Worm (Caenorhabditis elegans) whole organism, mixed stage, embryonic: Measurements from ENCODE around the gene ZK180.7.

Source experiments
- M03D4.4 ChIP-seq: sonication (generic microtip); optimal IDR thresholded peaks from 2 replicates; lab custom pipeline; 2017; ENCODE audit warnings: mild to moderate bottlenecking, missing genetic modification characterization, missing compliant biosample characterization
- bed-3 ChIP-seq: fragments of 200-800 bp; sonication (Bioruptor generic); optimal IDR thresholded peaks from 3 replicates; lab custom pipeline; 2018; ENCODE audit warnings: mild to moderate bottlenecking, missing genetic modification characterization, moderate library complexity, missing compliant biosample characterization
- blmp-1 ChIP-seq: fragments of 150-350 bp; optimal IDR thresholded peaks from 2 replicates; lab custom pipeline; 2014; ENCODE audit warnings: missing biosample characterization, missing genetic modification characterization
- ceh-39 ChIP-seq: fragments of 150-350 bp; optimal IDR thresholded peaks from 2 replicates; lab custom pipeline; 2014; ENCODE audit warnings: missing biosample characterization, missing genetic modification characterization
- ceh-83 ChIP-seq: fragments of 200-800 bp; sonication (Bioruptor generic); optimal IDR thresholded peaks from 2 replicates; lab custom pipeline; 2018; ENCODE audit warnings: mild to moderate bottlenecking, missing genetic modification characterization, missing compliant biosample characterization
- ces-1 ChIP-seq: fragments of 150-350 bp; optimal IDR thresholded peaks from 2 replicates; lab custom pipeline; 2014; ENCODE audit warnings: missing biosample characterization, missing genetic modification reagents, missing genetic modification characterization
- cnd-1 ChIP-seq: fragments of 200-800 bp; sonication (Bioruptor generic); optimal IDR thresholded peaks from 2 replicates; lab custom pipeline; 2018; ENCODE audit warnings: mild to moderate bottlenecking, missing genetic modification characterization, missing compliant biosample characterization
- drap-1 ChIP-seq: fragments of 200-800 bp; sonication (Bioruptor generic); optimal IDR thresholded peaks from 3 replicates; lab custom pipeline; 2018; ENCODE audit warnings: mild to moderate bottlenecking, missing genetic modification characterization, missing compliant biosample characterization
- elt-1 ChIP-seq: sonication (generic microtip); optimal IDR thresholded peaks from 2 replicates; lab custom pipeline; 2017; ENCODE audit warnings: missing genetic modification characterization, mild to moderate bottlenecking, missing compliant biosample characterization, antibody characterized with exemption, moderate library complexity, borderline replicate concordance; ENCODE audit not compliant: insufficient read depth
- elt-3 ChIP-seq: fragments of 150-350 bp; optimal IDR thresholded peaks from 2 replicates; lab custom pipeline; 2014; ENCODE audit warnings: missing biosample characterization, missing genetic modification characterization
- flh-1 ChIP-seq: fragments of 200-800 bp; sonication (Bioruptor generic); optimal IDR thresholded peaks from 2 replicates; lab custom pipeline; 2018; ENCODE audit warnings: mild to moderate bottlenecking, missing genetic modification characterization, moderate library complexity, missing compliant biosample characterization
- ham-2 ChIP-seq: fragments of 200-800 bp; sonication (Bioruptor generic); optimal IDR thresholded peaks from 2 replicates; lab custom pipeline; 2018; ENCODE audit warnings: mild to moderate bottlenecking, missing genetic modification characterization, missing compliant biosample characterization
- hlh-1 ChIP-seq: fragments of 150-350 bp; optimal IDR thresholded peaks from 2 replicates; lab custom pipeline; 2014; ENCODE audit warnings: missing biosample characterization, missing genetic modification reagents, missing genetic modification characterization
- lin-13 ChIP-seq: fragments of 150-350 bp; optimal IDR thresholded peaks from 2 replicates; lab custom pipeline; 2014; ENCODE audit warnings: missing biosample characterization, missing genetic modification characterization
- lin-32 ChIP-seq: fragments of 200-800 bp; sonication (Bioruptor generic); optimal IDR thresholded peaks from 2 replicates; lab custom pipeline; 2018; ENCODE audit warnings: mild to moderate bottlenecking, missing genetic modification characterization, missing compliant biosample characterization
- lsy-2 ChIP-seq: fragments of 150-350 bp; optimal IDR thresholded peaks from 2 replicates; lab custom pipeline; 2014; ENCODE audit warnings: missing biosample characterization, missing genetic modification characterization
- mep-1 ChIP-seq: fragments of 150-350 bp; optimal IDR thresholded peaks from 2 replicates; lab custom pipeline; 2017; ENCODE audit warnings: missing biosample characterization, missing genetic modification reagents, missing genetic modification characterization, inconsistent platforms
- nhr-12 ChIP-seq: fragments of 150-350 bp; optimal IDR thresholded peaks from 2 replicates; lab custom pipeline; 2014; ENCODE audit warnings: missing biosample characterization, missing genetic modification characterization
- nhr-2 ChIP-seq: fragments of 150-350 bp; optimal IDR thresholded peaks from 2 replicates; lab custom pipeline; 2014; ENCODE audit warnings: missing biosample characterization, missing genetic modification characterization
- nhr-237 ChIP-seq: fragments of 150-350 bp; optimal IDR thresholded peaks from 2 replicates; lab custom pipeline; 2014; ENCODE audit warnings: missing biosample characterization, missing genetic modification characterization
- nhr-76 ChIP-seq: sonication (generic microtip); optimal IDR thresholded peaks from 2 replicates; lab custom pipeline; 2017; ENCODE audit warnings: missing biosample characterization, missing genetic modification characterization
- pha-4 ChIP-seq: fragments of 150-350 bp; optimal IDR thresholded peaks from 2 replicates; lab custom pipeline; 2018; ENCODE audit warnings: missing biosample characterization, missing genetic modification reagents, missing genetic modification characterization
- sem-2 ChIP-seq: fragments of 200-800 bp; sonication (Bioruptor generic); optimal IDR thresholded peaks from 2 replicates; lab custom pipeline; 2018; ENCODE audit warnings: mild to moderate bottlenecking, missing genetic modification characterization, missing compliant biosample characterization
- snpc-4 ChIP-seq: fragments of 150-350 bp; optimal IDR thresholded peaks from 2 replicates; lab custom pipeline; 2014; ENCODE audit warnings: missing biosample characterization, missing genetic modification characterization
- sptf-1 ChIP-seq: sonication (generic microtip); optimal IDR thresholded peaks from 2 replicates; lab custom pipeline; 2017; ENCODE audit warnings: mild to moderate bottlenecking, missing genetic modification characterization, moderate library complexity, missing compliant biosample characterization
- tbx-8 ChIP-seq: fragments of 200-800 bp; sonication (Bioruptor generic); optimal IDR thresholded peaks from 2 replicates; lab custom pipeline; 2018; ENCODE audit warnings: mild to moderate bottlenecking, missing genetic modification characterization, moderate library complexity, missing compliant biosample characterization
- unc-120 ChIP-seq: sonication (generic microtip); optimal IDR thresholded peaks from 2 replicates; lab custom pipeline; 2017; ENCODE audit warnings: missing genetic modification characterization, missing compliant biosample characterization; ENCODE audit not compliant: poor library complexity, severe bottlenecking
- unc-39 ChIP-seq: fragments of 150-350 bp; optimal IDR thresholded peaks from 2 replicates; lab custom pipeline; 2014; ENCODE audit warnings: missing biosample characterization, missing genetic modification characterization
- unc-62 ChIP-seq: fragments of 150-350 bp; optimal IDR thresholded peaks from 2 replicates; lab custom pipeline; 2014; ENCODE audit warnings: missing biosample characterization, missing genetic modification reagents, missing genetic modification characterization
- zip-8 ChIP-seq: fragments of 150-350 bp; optimal IDR thresholded peaks from 2 replicates; lab custom pipeline; 2014; ENCODE audit warnings: missing biosample characterization, missing genetic modification characterization

ZK180.7 gene

DNA sequence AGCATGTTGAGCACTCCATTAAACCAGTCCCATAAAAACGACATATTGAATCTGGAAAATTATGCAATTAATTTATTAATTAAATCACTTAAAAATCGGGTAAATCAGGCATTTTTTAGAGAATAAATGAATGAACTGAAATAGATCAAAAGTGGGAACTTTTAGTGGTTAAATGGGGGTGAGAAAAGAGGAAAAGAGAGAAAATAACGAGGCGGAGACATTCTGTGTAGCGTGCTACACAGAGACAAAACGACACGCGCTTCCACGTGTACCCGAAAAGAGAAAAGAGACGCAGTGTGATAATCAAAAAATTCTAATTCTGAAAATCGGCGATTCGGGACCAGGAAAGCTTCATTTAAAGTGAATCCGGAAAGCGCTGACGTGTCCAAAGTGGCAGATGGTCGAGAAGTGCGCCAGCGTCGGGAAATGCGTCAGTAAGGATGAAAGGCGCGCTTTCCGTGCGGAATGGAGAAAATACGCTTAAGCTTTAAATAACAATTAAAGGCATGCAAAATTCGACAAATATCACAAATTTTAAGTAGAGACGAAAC is 23.0 kb downstream of the ZK180.7 start, which contains the start of gene sar-1:
sar-1 (minus strand) TSS at position 51 of the 551 bp plus-strand sequence.
- TF ChIP-seq ceh-83 (no peak), unc-62 (GFP tag; lab: Kevin White, UChicago) (peak; percentile 32), unc-120 (tag; lab: Kevin White, UChicago) (peak; percentile 47), drap-1 (GFP tag; lab: Kevin White, UChicago) (peak; percentile 27), pha-4 (tag; lab: Kevin White, UChicago) (peak; percentile 69), cnd-1 (tag; lab: Kevin White, UChicago) (no peak), tbx-8 (GFP tag; lab: Kevin White, UChicago) (no peak), lin-13 (tag; lab: Kevin White, UChicago) (peak; percentile 63), ham-2 (no peak), hlh-1 (tag; lab: Kevin White, UChicago) (no peak), ceh-39 (tag; lab: Kevin White, UChicago) (no peak), mep-1 (tag; lab: Kevin White, UChicago) (peak; percentile 84), blmp-1 (no peak), unc-39 (tag; lab: Kevin White, UChicago) (no peak), lsy-2 (tag; lab: Kevin White, UChicago) (peak; percentile 14), zip-8 (tag; lab: Kevin White, UChicago) (no peak)

DNA sequence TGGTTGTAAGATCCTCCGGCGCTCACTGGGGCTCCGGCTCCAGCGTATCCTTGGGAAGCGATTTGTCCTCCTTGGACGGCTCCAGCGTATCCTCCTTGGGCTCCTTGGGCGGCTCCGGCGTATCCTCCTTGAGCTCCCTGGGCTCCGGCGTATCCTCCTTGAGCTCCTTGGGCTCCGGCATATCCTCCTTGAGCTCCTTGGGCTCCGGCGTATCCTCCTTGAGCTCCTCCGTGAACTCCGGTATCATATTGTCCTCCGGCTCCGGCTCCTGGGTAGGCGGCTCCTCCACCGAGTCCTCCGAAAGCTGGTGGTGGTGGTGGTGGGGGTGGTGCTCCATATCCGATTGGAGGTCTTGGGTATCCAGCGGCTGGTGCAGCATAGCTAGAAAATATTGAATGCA is 26.1 kb downstream of the ZK180.7 start:
- no peak for TF ChIP-seq ceh-39 (tag; lab: Kevin White, UChicago)
- no peak for TF ChIP-seq bed-3 (GFP tag; lab: Kevin White, UChicago)
- TF ChIP-seq ces-1 = no peak
- no peak for TF ChIP-seq nhr-2 (tag; lab: Kevin White, UChicago)

DNA sequence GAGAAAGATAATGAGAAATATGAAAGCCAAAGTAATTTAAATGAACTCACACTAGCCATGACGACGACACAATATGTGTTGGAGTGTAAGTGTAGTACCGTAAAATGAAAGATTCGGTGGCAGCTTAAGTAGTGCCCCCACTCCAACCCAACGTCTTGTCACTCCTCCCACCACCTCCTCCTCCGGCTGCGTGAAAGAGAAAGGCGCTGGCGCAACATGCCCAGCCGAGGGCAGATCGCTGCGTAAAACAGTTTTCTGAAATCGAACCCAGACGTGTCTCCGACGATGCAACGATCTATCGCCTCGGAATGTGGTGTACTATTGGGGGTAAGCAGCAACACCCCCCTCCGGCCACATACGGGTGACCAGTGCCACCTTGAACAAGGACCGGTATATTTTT is 26.7 kb downstream of the ZK180.7 start, which contains the start of gene ZK180.5:
ZK180.5 (minus strand) TSS at position 101 of the 400 bp plus-strand sequence.
- no peak for TF ChIP-seq ham-2
- TF ChIP-seq elt-1 (tag; lab: Kevin White, UChicago) = no peak
- no peak for TF ChIP-seq flh-1 (GFP tag; lab: Kevin White, UChicago)
- no peak for TF ChIP-seq nhr-76 (tag; lab: Kevin White, UChicago)
- TF ChIP-seq tbx-8 (GFP tag; lab: Kevin White, UChicago) = no peak
- no peak for TF ChIP-seq sptf-1 (tag; lab: Kevin White, UChicago)
- TF ChIP-seq mep-1 (tag; lab: Kevin White, UChicago) = no peak
- TF ChIP-seq lin-32 = no peak
- TF ChIP-seq nhr-2 (tag; lab: Kevin White, UChicago) = no peak
- no peak for TF ChIP-seq drap-1 (GFP tag; lab: Kevin White, UChicago)
- TF ChIP-seq M03D4.4 (tag; lab: Kevin White, UChicago) = no peak
- no peak for TF ChIP-seq cnd-1 (tag; lab: Kevin White, UChicago)

DNA sequence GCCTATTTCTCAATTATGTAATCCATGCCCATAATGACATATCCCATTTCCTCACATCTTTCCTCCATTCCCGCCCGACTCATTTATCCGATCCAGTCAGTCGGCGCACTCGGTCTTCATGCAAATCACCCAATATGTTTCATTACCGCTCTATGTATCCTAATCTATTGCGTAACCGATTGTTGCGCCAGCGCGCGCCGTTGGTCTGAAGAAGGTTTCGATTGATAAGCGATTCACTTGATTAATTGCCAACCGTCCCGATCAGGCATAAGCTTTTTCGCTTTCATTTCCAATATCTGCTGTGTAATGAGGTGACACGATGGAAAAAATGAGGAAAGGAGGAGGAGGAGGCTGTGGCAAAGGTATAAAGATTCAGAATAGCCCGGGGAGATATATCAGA is 27.8 kb downstream of the ZK180.7 start:
- TF ChIP-seq ham-2 = peak; percentile 74
- no peak for TF ChIP-seq tbx-8 (GFP tag; lab: Kevin White, UChicago)
- peak; percentile 90 for TF ChIP-seq elt-3 (tag; lab: Kevin White, UChicago)
- TF ChIP-seq blmp-1 = peak; percentile 82
- TF ChIP-seq unc-62 (GFP tag; lab: Kevin White, UChicago) = peak; percentile 48
- TF ChIP-seq snpc-4 (tag; lab: Kevin White, UChicago) = no peak
- no peak for TF ChIP-seq nhr-12 (tag; lab: Kevin White, UChicago)
- peak; percentile 65 for TF ChIP-seq zip-8 (tag; lab: Kevin White, UChicago)
- peak; percentile 2 for TF ChIP-seq elt-1 (tag; lab: Kevin White, UChicago)

DNA sequence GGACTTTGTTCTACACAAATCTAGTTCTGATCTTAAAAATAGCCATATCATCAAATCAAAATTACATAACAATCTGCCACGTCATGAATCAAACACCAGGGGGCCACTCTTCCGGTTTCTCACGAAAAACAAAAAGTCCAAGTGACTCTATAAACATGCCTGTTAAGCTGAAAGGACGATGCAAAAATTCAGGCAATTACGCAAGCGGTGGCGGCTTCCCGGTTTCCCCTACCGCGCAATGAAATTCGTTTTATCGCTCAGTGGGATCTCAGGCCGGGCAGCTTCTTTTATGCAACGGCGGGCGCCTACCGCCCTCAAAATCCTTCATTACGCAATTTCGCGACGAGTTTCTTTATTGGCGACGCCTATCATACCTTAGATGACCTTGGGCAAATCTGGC is 29.4 kb downstream of the ZK180.7 start:
- TF ChIP-seq M03D4.4 (tag; lab: Kevin White, UChicago) (no peak), lsy-2 (tag; lab: Kevin White, UChicago) (no peak)

DNA sequence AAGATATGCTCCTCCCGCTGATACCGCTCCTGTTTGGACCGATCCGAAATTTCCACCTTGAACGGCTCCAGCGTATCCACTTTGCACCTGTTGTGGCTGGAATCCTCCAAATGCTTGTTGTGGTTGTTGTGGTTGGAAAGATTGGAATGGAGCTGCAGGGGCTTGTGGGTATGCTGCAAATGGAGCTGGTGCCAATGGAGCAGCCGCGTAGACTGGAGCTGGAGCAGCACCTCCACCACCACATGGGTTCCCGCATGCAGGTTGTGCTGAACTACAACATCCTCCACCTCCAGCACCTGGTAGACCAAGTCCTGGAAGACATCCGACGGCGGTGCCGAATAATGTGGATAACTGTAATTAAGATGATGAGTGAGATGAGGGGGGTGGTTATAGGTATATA is 33.1 kb downstream of the ZK180.7 start:
- TF ChIP-seq flh-1 (GFP tag; lab: Kevin White, UChicago) (no peak), ces-1 (no peak), drap-1 (GFP tag; lab: Kevin White, UChicago) (no peak), nhr-76 (tag; lab: Kevin White, UChicago) (no peak), snpc-4 (tag; lab: Kevin White, UChicago) (no peak), zip-8 (tag; lab: Kevin White, UChicago) (no peak), M03D4.4 (tag; lab: Kevin White, UChicago) (no peak), mep-1 (tag; lab: Kevin White, UChicago) (no peak), lin-32 (no peak), hlh-1 (tag; lab: Kevin White, UChicago) (no peak), nhr-237 (tag; lab: Kevin White, UChicago) (no peak), lsy-2 (tag; lab: Kevin White, UChicago) (no peak), cnd-1 (tag; lab: Kevin White, UChicago) (no peak), tbx-8 (GFP tag; lab: Kevin White, UChicago) (no peak), unc-62 (GFP tag; lab: Kevin White, UChicago) (no peak), sem-2 (GFP tag; lab: Kevin White, UChicago) (no peak), pha-4 (tag; lab: Kevin White, UChicago) (no peak), ceh-83 (no peak), unc-120 (tag; lab: Kevin White, UChicago) (no peak)
- TF ChIP-seq, all 35 proteins: peak for 0
